Worm (Caenorhabditis elegans) whole organism, mixed stage, embryonic: Measurements from ENCODE around the gene F54F7.6.

Experiments
- ces-1 ChIP-seq: fragments of 150-350 bp; optimal IDR thresholded peaks from 2 replicates; lab custom pipeline; 2014; ENCODE audit warnings: missing biosample characterization, missing genetic modification reagents, missing genetic modification characterization
- lin-13 ChIP-seq: fragments of 150-350 bp; optimal IDR thresholded peaks from 2 replicates; lab custom pipeline; 2014; ENCODE audit warnings: missing biosample characterization, missing genetic modification characterization
- mls-2 ChIP-seq: sonication (generic microtip); optimal IDR thresholded peaks from 2 replicates; lab custom pipeline; 2016; ENCODE audit warnings: mild to moderate bottlenecking, missing genetic modification characterization, moderate library complexity, missing compliant biosample characterization
- nhr-12 ChIP-seq: fragments of 150-350 bp; optimal IDR thresholded peaks from 2 replicates; lab custom pipeline; 2014; ENCODE audit warnings: missing biosample characterization, missing genetic modification characterization
- nhr-237 ChIP-seq: fragments of 150-350 bp; optimal IDR thresholded peaks from 2 replicates; lab custom pipeline; 2014; ENCODE audit warnings: missing biosample characterization, missing genetic modification characterization
- pha-4 ChIP-seq: fragments of 150-350 bp; optimal IDR thresholded peaks from 2 replicates; lab custom pipeline; 2018; ENCODE audit warnings: missing biosample characterization, missing genetic modification reagents, missing genetic modification characterization
- unc-62 ChIP-seq: fragments of 150-350 bp; optimal IDR thresholded peaks from 2 replicates; lab custom pipeline; 2014; ENCODE audit warnings: missing biosample characterization, missing genetic modification reagents, missing genetic modification characterization
- ztf-11 ChIP-seq: fragments of 150-350 bp; optimal IDR thresholded peaks from 2 replicates; lab custom pipeline; 2014; ENCODE audit warnings: missing biosample characterization, missing genetic modification characterization

- TF ChIP-seq lin-13 (tag; lab: Kevin White, UChicago) = no peak
- TF ChIP-seq nhr-237 (tag; lab: Kevin White, UChicago) = no peak
- TF ChIP-seq pha-4 (tag; lab: Kevin White, UChicago) = no peak
- no peak for TF ChIP-seq unc-62 (GFP tag; lab: Kevin White, UChicago)
- TF ChIP-seq mls-2 (tag; lab: Kevin White, UChicago) = no peak
- no peak for TF ChIP-seq ztf-11 (tag; lab: Kevin White, UChicago)
- TF ChIP-seq ces-1 = no peak
- no peak for TF ChIP-seq nhr-12 (tag; lab: Kevin White, UChicago)
Observed at ce11 chrX:11856214-11856613, 9.0 kb upstream of the F54F7.6 start.
